Worm (Caenorhabditis elegans) whole organism, L4/young adult: ENCODE data around the gene C54D10.10.

Experiments
- W03F9.2 ChIP-seq: fragments of 150-350 bp; optimal IDR thresholded peaks from 2 replicates; lab custom pipeline; 2014; ENCODE audit warnings: missing biosample characterization, missing genetic modification characterization
- him-1 ChIP-seq: sonication (generic microtip); optimal IDR thresholded peaks from 2 replicates; lab custom pipeline; 2016; ENCODE audit warnings: missing genotype, missing genetic modification reagents, missing genetic modification characterization, missing compliant biosample characterization

DNA sequence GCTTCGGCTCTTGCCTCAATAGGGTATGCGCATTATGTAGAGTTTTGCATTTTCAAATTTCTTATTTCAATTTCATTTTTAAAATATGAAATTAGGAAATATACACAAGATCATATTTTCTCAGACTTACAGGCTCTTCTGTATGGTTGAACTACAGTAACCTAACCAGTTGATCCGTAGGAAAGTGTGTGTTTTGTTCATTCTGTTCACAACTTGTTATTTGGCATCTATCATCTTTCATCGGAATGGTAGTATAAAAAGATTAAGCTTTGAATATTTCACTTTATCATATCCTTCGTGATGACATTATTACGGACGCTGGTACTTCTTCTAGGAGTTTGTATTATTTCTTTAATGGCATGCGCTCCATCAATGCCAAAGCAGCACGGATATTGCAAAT lies 43.9 kb downstream of the C54D10.10 start, which contains the start of gene K01D12.10:
- no peak for TF ChIP-seq him-1
- TF ChIP-seq W03F9.2 (tag; lab: Kevin White, UChicago) = no peak
